Worm (Caenorhabditis elegans) whole organism, L4/young adult: ENCODE measurements around the gene mrps-18C.
"Not testable (repeated sequence)": the region's sequence is repeated elsewhere in the genome, so short reads cannot be mapped to it uniquely, and the experiment has no call there.

Source experiments
- W03F9.2 ChIP-seq: fragments of 150-350 bp; optimal IDR thresholded peaks from 2 replicates; lab custom pipeline; 2014; ENCODE audit warnings: missing biosample characterization, missing genetic modification characterization
- dao-5 ChIP-seq: sonication (generic microtip); optimal IDR thresholded peaks from 2 replicates; lab custom pipeline; 2016; ENCODE audit warnings: missing genotype, missing genetic modification characterization, moderate library complexity, missing compliant biosample characterization
- him-1 ChIP-seq: sonication (generic microtip); optimal IDR thresholded peaks from 2 replicates; lab custom pipeline; 2016; ENCODE audit warnings: missing genotype, missing genetic modification reagents, missing genetic modification characterization, missing compliant biosample characterization

DNA sequence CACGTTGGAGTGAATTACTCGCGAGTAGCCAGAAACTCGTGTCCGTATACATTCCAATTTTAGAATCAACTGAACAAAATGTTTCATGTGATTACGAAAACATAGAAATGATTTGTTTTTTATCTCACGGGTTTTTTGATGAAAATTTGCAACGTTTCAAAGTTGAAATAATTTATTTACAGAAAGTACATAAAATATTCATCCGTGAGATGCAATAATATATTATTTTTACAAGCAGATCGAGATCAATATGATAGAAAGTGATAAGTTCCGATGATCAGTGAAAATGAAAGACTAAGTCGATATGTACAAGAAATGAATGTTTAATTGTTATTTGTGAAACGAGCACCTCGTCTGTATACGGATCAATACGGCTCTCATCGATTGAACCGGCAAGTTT lies 45.0 kb downstream of the mrps-18C start, which contains the start of gene C27F2.6:
- TF ChIP-seq him-1 (tag; lab: Kevin White, UChicago); W03F9.2; dao-5: not testable (repeated sequence)
